Fruit fly (Drosophila melanogaster) Kc167 (cell line): ENCODE data around the gene CG1638.

Source experiments
- Myc ChIP-seq: fragments of >200 bp; optimal IDR thresholded peaks from 2 replicates; lab custom pipeline; 2017; ENCODE audit warnings: missing external identifiers
- h ChIP-seq: fragments of >200 bp; optimal IDR thresholded peaks from 3 replicates; lab custom pipeline; 2018; ENCODE audit warnings: missing external identifiers
- insv ChIP-seq: fragments of >200 bp; optimal IDR thresholded peaks from 3 replicates; lab custom pipeline; 2018; ENCODE audit warnings: missing external identifiers
- psq ChIP-seq: fragments of >200 bp; optimal IDR thresholded peaks from 2 replicates; lab custom pipeline; 2017; ENCODE audit warnings: missing external identifiers
- ttk ChIP-seq: sonication (Bioruptor generic); optimal IDR thresholded peaks from 2 replicates; lab custom pipeline; 2017; ENCODE audit warnings: missing external identifiers

DNA sequence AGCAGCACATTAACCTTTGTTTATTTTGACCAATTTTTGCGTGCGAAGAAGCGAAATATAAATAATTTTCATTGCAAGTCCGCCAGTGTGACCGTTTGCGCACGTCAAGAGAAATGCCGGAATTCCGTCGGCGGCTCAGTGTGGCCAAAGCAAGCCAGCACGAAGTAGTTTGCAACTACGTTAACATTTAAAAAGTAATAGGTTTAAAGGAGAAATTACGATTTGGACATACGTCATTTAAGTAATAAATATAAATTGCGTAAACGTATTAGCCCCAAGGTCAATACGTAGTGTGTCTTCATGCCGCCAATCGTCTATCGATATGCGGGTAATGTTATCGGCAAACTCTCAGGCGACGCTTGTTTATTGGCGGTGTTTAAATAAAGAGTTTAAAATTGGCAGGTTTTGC is 9.8 kb upstream of the CG1638 start, which contains the start of the genes pygo and rod:
- TF ChIP-seq psq (no peak), Myc (lab: Kevin White, UChicago) (no peak), h (lab: Kevin White, UChicago) (no peak), ttk (lab: Kevin White, UChicago) (no peak), insv (lab: Kevin White, UChicago) (no peak)
